Worm (Caenorhabditis elegans): ENCODE measurements around the gene R11.3.
A peak's percentile ranks its signal among the peaks of the same experiment; 100 is the strongest.

Gene R11.3

DNA sequence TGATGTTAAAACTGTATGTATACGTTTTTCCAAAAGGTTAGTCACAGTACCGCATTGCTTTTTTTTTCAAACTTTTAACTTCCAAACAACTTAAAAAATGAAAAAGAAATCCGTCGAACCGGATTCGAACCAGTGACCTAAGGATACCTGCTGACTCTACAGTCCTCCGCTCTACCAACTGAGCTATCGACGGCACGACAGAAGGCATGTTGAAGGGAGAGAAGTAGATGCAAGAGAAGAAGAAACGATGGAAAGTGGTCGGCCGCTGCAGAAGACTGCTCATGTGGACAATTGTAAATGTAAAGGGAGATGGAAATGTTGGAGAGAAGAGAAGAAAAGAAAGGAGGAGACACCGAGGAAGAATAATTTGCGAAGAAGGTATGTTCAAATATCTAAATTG, 10.6 kb upstream of the R11.3 start (continued):
- TF ChIP-seq nfya-1 (tag; optimal IDR thresholded peaks at IDR 0.05) (peak; percentile 83), unc-3 (GFP tag; conservative IDR thresholded peaks at IDR 0.05) (peak; percentile 88), unc-3 (tag; optimal IDR thresholded peaks at IDR 0.05) (peak; percentile 14), elt-2 (tag; optimal IDR thresholded peaks at IDR 0.05) (peak; percentile 92), fkh-10 (GFP tag; optimal IDR thresholded peaks at IDR 0.05) (peak; percentile 71), F13H6.1 (tag; optimal IDR thresholded peaks at IDR 0.05) (peak; percentile 76), hlh-30 (tag; optimal IDR thresholded peaks at IDR 0.05; ENCODE audit: insufficient read depth) (peak; percentile 74), gmeb-2 (tag; optimal IDR thresholded peaks at IDR 0.05) (peak; percentile 85), unc-55 (GFP tag; optimal IDR thresholded peaks at IDR 0.05) (peak; percentile 52), unc-86 (tag; optimal IDR thresholded peaks at IDR 0.05) (peak; percentile 80), Y22D7AL.16 (tag; optimal IDR thresholded peaks at IDR 0.05) (peak; percentile 79), syd-9 (tag; optimal IDR thresholded peaks at IDR 0.05) (peak; percentile 72), npax-4 (tag; optimal IDR thresholded peaks at IDR 0.05) (peak; percentile 52), pros-1 (tag; optimal IDR thresholded peaks at IDR 0.05) (no peak), K09A11.1 (tag; optimal IDR thresholded peaks at IDR 0.05; ENCODE audit: insufficient read depth) (peak; percentile 78), ets-4 (tag; optimal IDR thresholded peaks at IDR 0.05) (peak; percentile 13), pqm-1 (tag; optimal IDR thresholded peaks at IDR 0.05) (peak; percentile 67), zip-5 (tag; optimal IDR thresholded peaks at IDR 0.05) (peak; percentile 28), tbx-2 (tag; optimal IDR thresholded peaks at IDR 0.05) (peak; percentile 80), hlh-8 (tag; optimal IDR thresholded peaks at IDR 0.05) (peak; percentile 54), ceh-14 (tag; optimal IDR thresholded peaks at IDR 0.05) (peak; percentile 61), ceh-22 (tag; optimal IDR thresholded peaks at IDR 0.05) (no peak), ama-1 (optimal IDR thresholded peaks at IDR 0.05) (no peak), hlh-6 (tag; optimal IDR thresholded peaks at IDR 0.05) (peak; percentile 87), dmd-4 (tag; optimal IDR thresholded peaks at IDR 0.05; ENCODE audit: borderline replicate concordance) (peak; percentile 74), tbx-7 (tag; optimal IDR thresholded peaks at IDR 0.05) (peak; percentile 49), ceh-31 (tag; optimal IDR thresholded peaks at IDR 0.05) (peak; percentile 81), pha-4 (tag; optimal IDR thresholded peaks at IDR 0.05) (no peak), hlh-15 (tag; optimal IDR thresholded peaks at IDR 0.05) (peak; percentile 61), che-1 (tag; optimal IDR thresholded peaks at IDR 0.05) (peak; percentile 82), pag-3 (tag; optimal IDR thresholded peaks at IDR 0.05; ENCODE audit: borderline replicate concordance) (peak; percentile 20), sdc-2 (tag; optimal IDR thresholded peaks at IDR 0.05) (peak; percentile 98), ceh-19 (GFP tag; optimal IDR thresholded peaks at IDR 0.05) (peak; percentile 89), ztf-16 (tag; optimal IDR thresholded peaks at IDR 0.05) (peak; percentile 75), hlh-13 (GFP tag; optimal IDR thresholded peaks at IDR 0.05) (peak; percentile 76), nhr-232 (tag; optimal IDR thresholded peaks at IDR 0.05) (peak; percentile 75), pha-2 (tag; optimal IDR thresholded peaks at IDR 0.05) (peak; percentile 84), eyg-1 (tag; optimal IDR thresholded peaks at IDR 0.05) (peak; percentile 48), ceh-24 (tag; optimal IDR thresholded peaks at IDR 0.05) (peak; percentile 48), rnt-1 (tag; optimal IDR thresholded peaks at IDR 0.05) (peak; percentile 65)

DNA sequence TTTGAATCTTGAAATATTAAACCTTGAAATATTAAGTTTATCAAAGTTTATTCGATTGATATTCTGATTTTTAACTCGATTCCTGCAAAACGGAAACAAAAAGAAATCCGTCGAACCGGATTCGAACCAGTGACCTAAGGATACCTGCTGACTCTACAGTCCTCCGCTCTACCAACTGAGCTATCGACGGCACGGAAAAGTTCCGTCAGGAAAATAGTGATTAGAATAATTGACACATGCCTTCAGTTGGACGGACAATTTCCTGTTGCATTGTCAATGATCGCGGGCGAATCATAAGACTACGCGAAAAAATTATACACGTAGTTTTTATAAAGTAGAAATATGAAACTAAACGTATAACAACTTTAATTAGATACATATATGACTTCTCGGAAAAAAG, 10.1 kb upstream of the R11.3 start:
- TF ChIP-seq ahr-1 (tag; optimal IDR thresholded peaks at IDR 0.05) (no peak), che-1 (tag; optimal IDR thresholded peaks at IDR 0.05) (no peak), sox-4 (tag; optimal IDR thresholded peaks at IDR 0.05) (no peak), nhr-232 (tag; optimal IDR thresholded peaks at IDR 0.05) (no peak), pag-3 (tag; optimal IDR thresholded peaks at IDR 0.05; ENCODE audit: borderline replicate concordance) (no peak), pros-1 (tag; optimal IDR thresholded peaks at IDR 0.05) (no peak), ama-1 (optimal IDR thresholded peaks at IDR 0.05) (no peak), K09A11.1 (tag; optimal IDR thresholded peaks at IDR 0.05; ENCODE audit: insufficient read depth) (no peak), fkh-6 (tag; optimal IDR thresholded peaks at IDR 0.05) (no peak), ceh-19 (GFP tag; optimal IDR thresholded peaks at IDR 0.05) (no peak), pha-2 (tag; optimal IDR thresholded peaks at IDR 0.05) (no peak)
